Worm (Caenorhabditis elegans) whole organism, L3 larva: Measurements from ENCODE around the gene F26G1.5.

ENCODE experiments used
- R02D3.7 ChIP-seq: fragments of 150-350 bp; optimal IDR thresholded peaks from 2 replicates; lab custom pipeline; 2014; ENCODE audit warnings: missing biosample characterization, missing genetic modification characterization
- ZK546.5 ChIP-seq: sonication (generic microtip); optimal IDR thresholded peaks from 2 replicates; lab custom pipeline; 2017; ENCODE audit warnings: missing biosample characterization, missing genetic modification characterization
- aly-2 ChIP-seq: fragments of 150-350 bp; optimal IDR thresholded peaks from 2 replicates; lab custom pipeline; 2014; ENCODE audit warnings: missing biosample characterization, missing genetic modification characterization
- ama-1 ChIP-seq: fragments of 150-350 bp; optimal IDR thresholded peaks from 2 replicates; lab custom pipeline; 2018
- ceh-16 ChIP-seq: sonication (generic microtip); optimal IDR thresholded peaks from 2 replicates; lab custom pipeline; 2017; ENCODE audit warnings: missing biosample characterization, missing genetic modification characterization
- ceh-28 ChIP-seq: fragments of 150-350 bp; optimal IDR thresholded peaks from 2 replicates; lab custom pipeline; 2014; ENCODE audit warnings: missing biosample characterization, missing genetic modification reagents, missing genetic modification characterization
- ceh-82 ChIP-seq: fragments of 150-350 bp; optimal IDR thresholded peaks from 2 replicates; lab custom pipeline; 2014; ENCODE audit warnings: missing biosample characterization, missing genetic modification characterization
- ceh-9 ChIP-seq: sonication (generic microtip); optimal IDR thresholded peaks from 2 replicates; lab custom pipeline; 2018; ENCODE audit warnings: missing biosample characterization, missing genetic modification characterization
- daf-12 ChIP-seq: fragments of 150-350 bp; optimal IDR thresholded peaks from 2 replicates; lab custom pipeline; 2014; ENCODE audit warnings: missing biosample characterization, missing genetic modification reagents, missing genetic modification characterization
- egl-27 ChIP-seq: sonication (generic microtip); optimal IDR thresholded peaks from 4 replicates; lab custom pipeline; 2017; ENCODE audit warnings: missing biosample characterization, missing genetic modification reagents, missing genetic modification characterization
- egl-5 ChIP-seq: fragments of 150-350 bp; optimal IDR thresholded peaks from 2 replicates; lab custom pipeline; 2017; ENCODE audit warnings: missing biosample characterization, missing genetic modification reagents, missing genetic modification characterization, inconsistent platforms
- elt-1 ChIP-seq: fragments of 150-350 bp; optimal IDR thresholded peaks from 2 replicates; lab custom pipeline; 2014; ENCODE audit warnings: missing biosample characterization, missing genetic modification characterization
- elt-2 ChIP-seq: sonication (generic microtip); optimal IDR thresholded peaks from 2 replicates; lab custom pipeline; 2016; ENCODE audit warnings: missing genetic modification reagents, mild to moderate bottlenecking, missing genetic modification characterization, missing compliant biosample characterization
- elt-3 ChIP-seq, 3 experiments: fragments of 150-350 bp in 1 of 3; sonication (generic microtip) in 2 of 3; optimal IDR thresholded peaks; 2 replicates in 2 of 3; 4 replicates in 1 of 3; lab custom pipeline; 2014 to 2017; ENCODE audit warnings: missing biosample characterization in 3 of 3, missing genetic modification characterization in 3 of 3
- eor-1 ChIP-seq, 2 experiments: fragments of 150-350 bp; optimal IDR thresholded peaks; 2 replicates each; lab custom pipeline; 2014 to 2018; ENCODE audit warnings: missing biosample characterization in 2 of 2, missing genetic modification characterization in 2 of 2
- fkh-10 ChIP-seq: sonication (generic microtip); optimal IDR thresholded peaks from 2 replicates; lab custom pipeline; 2017; ENCODE audit warnings: missing biosample characterization, missing genetic modification reagents, missing genetic modification characterization
- fkh-2 ChIP-seq: fragments of 150-350 bp; optimal IDR thresholded peaks from 2 replicates; lab custom pipeline; 2014; ENCODE audit warnings: missing biosample characterization, missing genetic modification reagents, missing genetic modification characterization
- fos-1 ChIP-seq: fragments of 150-350 bp; optimal IDR thresholded peaks from 2 replicates; lab custom pipeline; 2014; ENCODE audit warnings: missing biosample characterization, missing genetic modification characterization
- hmg-11 ChIP-seq: sonication (generic microtip); optimal IDR thresholded peaks from 2 replicates; lab custom pipeline; 2016; ENCODE audit warnings: missing genetic modification characterization, missing compliant biosample characterization
- jun-1 ChIP-seq: fragments of 150-350 bp; optimal IDR thresholded peaks from 2 replicates; lab custom pipeline; 2014; ENCODE audit warnings: missing biosample characterization, missing genetic modification reagents, missing genetic modification characterization
- lin-15B ChIP-seq: fragments of 150-350 bp; optimal IDR thresholded peaks from 2 replicates; lab custom pipeline; 2014; ENCODE audit warnings: missing biosample characterization, missing genetic modification characterization
- lin-39 ChIP-seq: fragments of 150-350 bp; optimal IDR thresholded peaks from 2 replicates; lab custom pipeline; 2018; ENCODE audit warnings: missing biosample characterization, missing genetic modification reagents, missing genetic modification characterization
- lsy-12 ChIP-seq: sonication (generic microtip); optimal IDR thresholded peaks from 2 replicates; lab custom pipeline; 2016; ENCODE audit warnings: mild to moderate bottlenecking, missing genetic modification characterization, missing compliant biosample characterization
- mdl-1 ChIP-seq: fragments of 150-350 bp; optimal IDR thresholded peaks from 2 replicates; lab custom pipeline; 2014; ENCODE audit warnings: missing biosample characterization, missing genetic modification characterization
- mml-1 ChIP-seq: fragments of 150-350 bp; sonication (generic microtip); optimal IDR thresholded peaks from 3 replicates; lab custom pipeline; 2014; ENCODE audit warnings: missing biosample characterization, missing genetic modification characterization
- nfya-1 ChIP-seq: sonication (generic microtip); optimal IDR thresholded peaks from 2 replicates; lab custom pipeline; 2017; ENCODE audit warnings: missing genetic modification characterization, mild to moderate bottlenecking, missing compliant biosample characterization, antibody characterized with exemption, moderate library complexity; ENCODE audit not compliant: insufficient read depth
- nhr-11 ChIP-seq: fragments of 150-350 bp; optimal IDR thresholded peaks from 2 replicates; lab custom pipeline; 2014; ENCODE audit warnings: missing biosample characterization, missing genetic modification characterization
- nhr-12 ChIP-seq: fragments of 150-350 bp; optimal IDR thresholded peaks from 2 replicates; lab custom pipeline; 2014; ENCODE audit warnings: missing biosample characterization, missing genetic modification characterization
- nhr-23 ChIP-seq: fragments of 150-350 bp; optimal IDR thresholded peaks from 2 replicates; lab custom pipeline; 2014; ENCODE audit warnings: missing biosample characterization, missing genetic modification reagents, missing genetic modification characterization
- nhr-237 ChIP-seq: fragments of 150-350 bp; optimal IDR thresholded peaks from 2 replicates; lab custom pipeline; 2014; ENCODE audit warnings: missing biosample characterization, missing genetic modification characterization
- nhr-25 ChIP-seq: sonication (generic microtip); optimal IDR thresholded peaks from 2 replicates; lab custom pipeline; 2017; ENCODE audit warnings: missing biosample characterization, missing genetic modification characterization
- nhr-28 ChIP-seq: fragments of 150-350 bp; optimal IDR thresholded peaks from 2 replicates; lab custom pipeline; 2014; ENCODE audit warnings: missing biosample characterization, missing genetic modification characterization
- nhr-43 ChIP-seq: sonication (generic microtip); optimal IDR thresholded peaks from 2 replicates; lab custom pipeline; 2016; ENCODE audit warnings: mild to moderate bottlenecking, missing genetic modification characterization, missing compliant biosample characterization; ENCODE audit not compliant: poor library complexity, severe bottlenecking
- nhr-67 ChIP-seq: fragments of 150-350 bp; optimal IDR thresholded peaks from 2 replicates; lab custom pipeline; 2014; ENCODE audit warnings: missing biosample characterization, missing genetic modification characterization
- nhr-76 ChIP-seq: fragments of 150-350 bp; sonication (generic microtip); optimal IDR thresholded peaks from 5 replicates; lab custom pipeline; 2014; ENCODE audit warnings: missing biosample characterization, missing genetic modification characterization
- nhr-77 ChIP-seq: fragments of 150-350 bp; optimal IDR thresholded peaks from 2 replicates; lab custom pipeline; 2014; ENCODE audit warnings: missing biosample characterization, missing genetic modification characterization
- pha-4 ChIP-seq: fragments of 150-350 bp; optimal IDR thresholded peaks from 2 replicates; lab custom pipeline; 2014; ENCODE audit warnings: missing biosample characterization, missing genetic modification reagents, missing genetic modification characterization
- pqm-1 ChIP-seq: fragments of 150-350 bp; optimal IDR thresholded peaks from 2 replicates; lab custom pipeline; 2017; ENCODE audit warnings: missing biosample characterization, missing genetic modification characterization, inconsistent platforms
- sea-2 ChIP-seq: fragments of 150-350 bp; sonication (generic microtip); optimal IDR thresholded peaks from 4 replicates; lab custom pipeline; 2014; ENCODE audit warnings: missing biosample characterization, missing genetic modification reagents, missing genetic modification characterization
- skn-1 ChIP-seq: fragments of 150-350 bp; optimal IDR thresholded peaks from 2 replicates; lab custom pipeline; 2014; ENCODE audit warnings: missing biosample characterization, missing genetic modification characterization
- snpc-4 ChIP-seq: fragments of 150-350 bp; optimal IDR thresholded peaks from 2 replicates; lab custom pipeline; 2014; ENCODE audit warnings: missing biosample characterization, missing genetic modification characterization
- tbx-2 ChIP-seq: sonication (generic microtip); optimal IDR thresholded peaks from 2 replicates; lab custom pipeline; 2016; ENCODE audit warnings: mild to moderate bottlenecking, missing genetic modification characterization, missing compliant biosample characterization
- unc-39 ChIP-seq: sonication (generic microtip); optimal IDR thresholded peaks from 4 replicates; lab custom pipeline; 2017; ENCODE audit warnings: missing biosample characterization, missing genetic modification characterization
- unc-62 ChIP-seq: fragments of 150-350 bp; sonication (generic microtip); optimal IDR thresholded peaks from 4 replicates; lab custom pipeline; 2014; ENCODE audit warnings: missing biosample characterization, missing genetic modification reagents, missing genetic modification characterization
- zag-1 ChIP-seq: fragments of 150-350 bp; optimal IDR thresholded peaks from 2 replicates; lab custom pipeline; 2014; ENCODE audit warnings: missing biosample characterization, missing genetic modification characterization
- ztf-11 ChIP-seq: fragments of 150-350 bp; optimal IDR thresholded peaks from 2 replicates; lab custom pipeline; 2014; ENCODE audit warnings: missing biosample characterization, missing genetic modification characterization
- ztf-4 ChIP-seq: fragments of 150-350 bp; optimal IDR thresholded peaks from 2 replicates; lab custom pipeline; 2014; ENCODE audit warnings: missing biosample characterization, missing genetic modification characterization

Gene F26G1.5

ce11 chrII:4741527-4742187 is 29.5 kb downstream of the F26G1.5 start, which contains the start of gene acs-11:
Gene acs-11 (plus strand): TSS chrII:4742137.
- TF ChIP-seq hmg-11 (tag; lab: Kevin White, UChicago) (no peak), unc-62 (GFP tag; lab: Kevin White, UChicago) (no peak), ceh-16 (tag; lab: Kevin White, UChicago) (no peak), elt-3 (tag; optimal IDR thresholded peaks at IDR 0.05; lab: Kevin White, UChicago) (no peak), ZK546.5 (no peak), snpc-4 (no peak), eor-1 (tag; optimal IDR thresholded peaks at IDR 0.05; lab: Kevin White, UChicago) (no peak), pqm-1 (tag; lab: Kevin White, UChicago) (peak; percentile 39), nhr-77 (tag; lab: Kevin White, UChicago) (no peak), nhr-25 (tag; lab: Kevin White, UChicago) (no peak), lin-15B (tag; lab: Kevin White, UChicago) (no peak), ztf-4 (tag; lab: Kevin White, UChicago) (no peak), sea-2 (GFP tag; lab: Kevin White, UChicago) (no peak), lsy-12 (tag; lab: Kevin White, UChicago) (peak; percentile 33), lin-39 (no peak), nhr-23 (peak; percentile 29), jun-1 (tag; lab: Kevin White, UChicago) (peak; percentile 12), nhr-237 (tag; lab: Kevin White, UChicago) (no peak), mml-1 (tag; lab: Kevin White, UChicago) (no peak), elt-2 (tag; lab: Kevin White, UChicago) (peak; percentile 62), egl-27 (tag; lab: Kevin White, UChicago) (no peak), ceh-28 (tag; lab: Kevin White, UChicago) (no peak)

- TF ChIP-seq nhr-43 (tag; lab: Kevin White, UChicago) = peak; percentile 90
- TF ChIP-seq aly-2 (tag; lab: Kevin White, UChicago) = no peak
- no peak for TF ChIP-seq ztf-4 (tag; lab: Kevin White, UChicago)
- TF ChIP-seq lsy-12 (tag; lab: Kevin White, UChicago) = peak; percentile 82
- TF ChIP-seq snpc-4 = peak; percentile 72
- no peak for TF ChIP-seq ZK546.5
- no peak for TF ChIP-seq fkh-2 (tag; lab: Kevin White, UChicago)
- no peak for TF ChIP-seq sea-2 (GFP tag; lab: Kevin White, UChicago)
- TF ChIP-seq daf-12 = no peak
- TF ChIP-seq nhr-23 = peak; percentile 81
- TF ChIP-seq nhr-67 = no peak
- no peak for TF ChIP-seq unc-39 (tag; lab: Kevin White, UChicago)
- TF ChIP-seq lin-39 = peak; percentile 52
- TF ChIP-seq nhr-76 (tag; lab: Kevin White, UChicago) = no peak
- TF ChIP-seq egl-5 (tag; lab: Kevin White, UChicago) = no peak
- TF ChIP-seq ceh-9 = no peak
- TF ChIP-seq jun-1 (tag; lab: Kevin White, UChicago) = peak; percentile 57
- no peak for TF ChIP-seq fkh-10
- peak; percentile 21 for TF ChIP-seq pqm-1 (tag; lab: Kevin White, UChicago)
- peak; percentile 77 for TF ChIP-seq nhr-25 (tag; lab: Kevin White, UChicago)
- TF ChIP-seq nhr-77 (tag; lab: Kevin White, UChicago) = no peak
- TF ChIP-seq zag-1 = no peak
- peak; percentile 44 for TF ChIP-seq skn-1 (tag; lab: Kevin White, UChicago)
- peak; percentile 82 for TF ChIP-seq lin-15B (tag; lab: Kevin White, UChicago)
- TF ChIP-seq tbx-2 (tag; lab: Kevin White, UChicago) = peak; percentile 3
- peak; percentile 62 for TF ChIP-seq elt-2 (tag; lab: Kevin White, UChicago)
- TF ChIP-seq eor-1 (tag; optimal IDR thresholded peaks at IDR 0.05; lab: Kevin White, UChicago) = no peak
- no peak for TF ChIP-seq nhr-12 (tag; lab: Kevin White, UChicago)
- peak; percentile 22 for TF ChIP-seq hmg-11 (tag; lab: Kevin White, UChicago)
- TF ChIP-seq nhr-28 = no peak
- TF ChIP-seq ama-1 (lab: Kevin White, UChicago) = no peak
- TF ChIP-seq ztf-11 (tag; lab: Kevin White, UChicago) = no peak
- peak; percentile 25 for TF ChIP-seq R02D3.7 (tag; lab: Kevin White, UChicago)
- no peak for TF ChIP-seq ceh-82
- TF ChIP-seq mml-1 (tag; lab: Kevin White, UChicago) = no peak
- no peak for TF ChIP-seq unc-62 (GFP tag; lab: Kevin White, UChicago)
- TF ChIP-seq nfya-1 = peak; percentile 82
- TF ChIP-seq egl-27 (tag; lab: Kevin White, UChicago) = no peak
- peak; percentile 35 for TF ChIP-seq ceh-28 (tag; lab: Kevin White, UChicago)
- no peak for TF ChIP-seq elt-3 (tag; optimal IDR thresholded peaks at IDR 0.05; lab: Kevin White, UChicago)
- TF ChIP-seq nhr-11 (tag; lab: Kevin White, UChicago) = no peak
- no peak for TF ChIP-seq pha-4 (tag; lab: Kevin White, UChicago)
- TF ChIP-seq elt-1 (tag; lab: Kevin White, UChicago) = no peak
- no peak for TF ChIP-seq ceh-16 (tag; lab: Kevin White, UChicago)
- no peak for TF ChIP-seq fos-1 (tag; lab: Kevin White, UChicago)
- TF ChIP-seq mdl-1 (tag; lab: Kevin White, UChicago) = peak; percentile 53
- TF ChIP-seq nhr-237 (tag; lab: Kevin White, UChicago) = no peak
Measured at ce11 chrII:4739984-4740462, 31.2 kb downstream of the F26G1.5 start, which contains the start of gene eas-1. Gene eas-1 (plus strand): TSS chrII:4740412.
